Worm (Caenorhabditis elegans) whole organism, late embryonic: Measurements from ENCODE around the gene Y41E3.8.

Experiments used
- C08G9.2 ChIP-seq: sonication (generic microtip); optimal IDR thresholded peaks from 2 replicates; lab custom pipeline; 2016; ENCODE audit warnings: mild to moderate bottlenecking, missing genetic modification characterization, moderate library complexity, missing compliant biosample characterization
- F13H6.1 ChIP-seq: sonication (generic microtip); optimal IDR thresholded peaks from 2 replicates; lab custom pipeline; 2016; ENCODE audit warnings: missing genetic modification characterization, missing compliant biosample characterization
- K02D7.2 ChIP-seq: sonication (generic microtip); optimal IDR thresholded peaks from 2 replicates; lab custom pipeline; 2017; ENCODE audit warnings: mild to moderate bottlenecking, missing genetic modification characterization, missing compliant biosample characterization
- K09A11.1 ChIP-seq: sonication (generic microtip); optimal IDR thresholded peaks from 2 replicates; lab custom pipeline; 2017; ENCODE audit warnings: antibody characterized with exemption, mild to moderate bottlenecking, missing genetic modification characterization, missing compliant biosample characterization; ENCODE audit not compliant: insufficient read depth
- T23F11.4 ChIP-seq: fragments of 200-800 bp; sonication (Bioruptor generic); optimal IDR thresholded peaks from 2 replicates; lab custom pipeline; 2018; ENCODE audit warnings: mild to moderate bottlenecking, missing genetic modification characterization, missing compliant biosample characterization
- ama-1 ChIP-seq: fragments of 150-350 bp; optimal IDR thresholded peaks from 2 replicates; lab custom pipeline; 2014
- ceh-14 ChIP-seq: sonication (generic microtip); optimal IDR thresholded peaks from 2 replicates; lab custom pipeline; 2016; ENCODE audit warnings: missing genotype, missing genetic modification characterization, missing compliant biosample characterization
- ceh-2 ChIP-seq: sonication (generic microtip); optimal IDR thresholded peaks from 2 replicates; lab custom pipeline; 2016; ENCODE audit warnings: missing genotype, missing genetic modification characterization, missing compliant biosample characterization
- ceh-22 ChIP-seq: sonication (generic microtip); optimal IDR thresholded peaks from 2 replicates; lab custom pipeline; 2017; ENCODE audit warnings: missing biosample characterization, missing genetic modification characterization
- ceh-24 ChIP-seq: sonication (generic microtip); optimal IDR thresholded peaks from 2 replicates; lab custom pipeline; 2016; ENCODE audit warnings: mild to moderate bottlenecking, missing genetic modification characterization, missing compliant biosample characterization
- ceh-31 ChIP-seq: sonication (generic microtip); optimal IDR thresholded peaks from 2 replicates; lab custom pipeline; 2016; ENCODE audit warnings: missing genetic modification characterization, missing compliant biosample characterization
- ceh-6 ChIP-seq: fragments of 200-800 bp; sonication (Bioruptor generic); optimal IDR thresholded peaks from 2 replicates; lab custom pipeline; 2018; ENCODE audit warnings: mild to moderate bottlenecking, missing genetic modification characterization, missing compliant biosample characterization
- che-1 ChIP-seq: sonication (generic microtip); optimal IDR thresholded peaks from 2 replicates; lab custom pipeline; 2016; ENCODE audit warnings: mild to moderate bottlenecking, missing genetic modification characterization, missing compliant biosample characterization
- dmd-4 ChIP-seq: sonication (generic microtip); optimal IDR thresholded peaks from 2 replicates; lab custom pipeline; 2016; ENCODE audit warnings: borderline replicate concordance, missing genetic modification characterization, missing compliant biosample characterization
- elt-4 ChIP-seq: sonication (generic microtip); optimal IDR thresholded peaks from 2 replicates; lab custom pipeline; 2016; ENCODE audit warnings: missing genetic modification characterization, missing compliant biosample characterization
- ets-4 ChIP-seq: sonication (generic microtip); optimal IDR thresholded peaks from 2 replicates; lab custom pipeline; 2016; ENCODE audit warnings: missing genetic modification characterization, missing compliant biosample characterization
- eyg-1 ChIP-seq: sonication (generic microtip); optimal IDR thresholded peaks from 2 replicates; lab custom pipeline; 2016; ENCODE audit warnings: missing genotype, missing genetic modification characterization, missing compliant biosample characterization
- fax-1 ChIP-seq: sonication (generic microtip); optimal IDR thresholded peaks from 2 replicates; lab custom pipeline; 2016; ENCODE audit warnings: missing genotype, missing genetic modification characterization, missing compliant biosample characterization
- fkh-10 ChIP-seq: fragments of 150-350 bp; optimal IDR thresholded peaks from 2 replicates; lab custom pipeline; 2014; ENCODE audit warnings: missing biosample characterization, missing genetic modification reagents, missing genetic modification characterization
- fkh-6 ChIP-seq: sonication (generic microtip); optimal IDR thresholded peaks from 2 replicates; lab custom pipeline; 2016; ENCODE audit warnings: missing genetic modification characterization, missing compliant biosample characterization
- gmeb-2 ChIP-seq: sonication (generic microtip); optimal IDR thresholded peaks from 2 replicates; lab custom pipeline; 2016; ENCODE audit warnings: missing genetic modification characterization, inconsistent platforms, missing compliant biosample characterization
- hlh-6 ChIP-seq: sonication (generic microtip); optimal IDR thresholded peaks from 2 replicates; lab custom pipeline; 2016; ENCODE audit warnings: missing genotype, missing genetic modification characterization, missing compliant biosample characterization
- mec-3 ChIP-seq: sonication (generic microtip); optimal IDR thresholded peaks from 2 replicates; lab custom pipeline; 2016; ENCODE audit warnings: borderline replicate concordance, missing genetic modification characterization, missing compliant biosample characterization
- nfya-1 ChIP-seq: sonication (generic microtip); optimal IDR thresholded peaks from 2 replicates; lab custom pipeline; 2017; ENCODE audit warnings: missing genetic modification characterization, mild to moderate bottlenecking, missing compliant biosample characterization, antibody characterized with exemption, moderate library complexity
- nhr-232 ChIP-seq: sonication (generic microtip); optimal IDR thresholded peaks from 2 replicates; lab custom pipeline; 2016; ENCODE audit warnings: missing genetic modification characterization, missing compliant biosample characterization
- npax-4 ChIP-seq: sonication (generic microtip); optimal IDR thresholded peaks from 2 replicates; lab custom pipeline; 2016; ENCODE audit warnings: missing genetic modification characterization, missing compliant biosample characterization
- pag-3 ChIP-seq: sonication (generic microtip); optimal IDR thresholded peaks from 2 replicates; lab custom pipeline; 2016; ENCODE audit warnings: missing compliant biosample characterization, missing genetic modification characterization, borderline replicate concordance
- pha-2 ChIP-seq: sonication (generic microtip); optimal IDR thresholded peaks from 2 replicates; lab custom pipeline; 2017; ENCODE audit warnings: mild to moderate bottlenecking, missing genetic modification characterization, missing compliant biosample characterization
- pros-1 ChIP-seq: fragments of 150-350 bp; optimal IDR thresholded peaks from 2 replicates; lab custom pipeline; 2014; ENCODE audit warnings: missing biosample characterization, missing genetic modification reagents, missing genetic modification characterization
- ref-2 ChIP-seq: sonication (generic microtip); optimal IDR thresholded peaks from 2 replicates; lab custom pipeline; 2016; ENCODE audit warnings: missing genetic modification characterization, missing compliant biosample characterization
- rnt-1 ChIP-seq: sonication (generic microtip); optimal IDR thresholded peaks from 2 replicates; lab custom pipeline; 2016; ENCODE audit warnings: missing genetic modification characterization, missing compliant biosample characterization
- sdc-2 ChIP-seq: sonication (generic microtip); optimal IDR thresholded peaks from 2 replicates; lab custom pipeline; 2016; ENCODE audit warnings: missing genotype, missing genetic modification characterization, missing compliant biosample characterization
- sox-4 ChIP-seq: sonication (generic microtip); optimal IDR thresholded peaks from 2 replicates; lab custom pipeline; 2017; ENCODE audit warnings: mild to moderate bottlenecking, missing genetic modification characterization, inconsistent platforms, missing compliant biosample characterization
- tbx-2 ChIP-seq: sonication (generic microtip); optimal IDR thresholded peaks from 2 replicates; lab custom pipeline; 2016; ENCODE audit warnings: missing genetic modification characterization, missing compliant biosample characterization
- tbx-7 ChIP-seq: sonication (generic microtip); optimal IDR thresholded peaks from 2 replicates; lab custom pipeline; 2016; ENCODE audit warnings: missing genotype, missing genetic modification characterization, missing compliant biosample characterization
- unc-3 ChIP-seq, 2 experiments: fragments of 200-800 bp in 1 of 2; sonication (Bioruptor generic) in 1 of 2; sonication (generic microtip) in 1 of 2; conservative IDR thresholded peaks in 1 of 2; optimal IDR thresholded peaks in 1 of 2; 2 replicates each; pipeline versions ENCODE4 v1.3.6 to Lab custom; 2016 to 2022; ENCODE audit warnings: missing compliant biosample characterization in 2 of 2, missing genetic modification characterization in 2 of 2, missing genetic modification reagents in 1 of 2
- unc-86 ChIP-seq: sonication (generic microtip); optimal IDR thresholded peaks from 2 replicates; lab custom pipeline; 2016; ENCODE audit warnings: missing genetic modification characterization, missing compliant biosample characterization
- zip-5 ChIP-seq: sonication (generic microtip); optimal IDR thresholded peaks from 2 replicates; lab custom pipeline; 2016; ENCODE audit warnings: missing genetic modification characterization, missing compliant biosample characterization
- ztf-16 ChIP-seq: sonication (generic microtip); optimal IDR thresholded peaks from 2 replicates; lab custom pipeline; 2017; ENCODE audit warnings: missing genetic modification characterization, missing compliant biosample characterization

The Y41E3.8 gene

DNA sequence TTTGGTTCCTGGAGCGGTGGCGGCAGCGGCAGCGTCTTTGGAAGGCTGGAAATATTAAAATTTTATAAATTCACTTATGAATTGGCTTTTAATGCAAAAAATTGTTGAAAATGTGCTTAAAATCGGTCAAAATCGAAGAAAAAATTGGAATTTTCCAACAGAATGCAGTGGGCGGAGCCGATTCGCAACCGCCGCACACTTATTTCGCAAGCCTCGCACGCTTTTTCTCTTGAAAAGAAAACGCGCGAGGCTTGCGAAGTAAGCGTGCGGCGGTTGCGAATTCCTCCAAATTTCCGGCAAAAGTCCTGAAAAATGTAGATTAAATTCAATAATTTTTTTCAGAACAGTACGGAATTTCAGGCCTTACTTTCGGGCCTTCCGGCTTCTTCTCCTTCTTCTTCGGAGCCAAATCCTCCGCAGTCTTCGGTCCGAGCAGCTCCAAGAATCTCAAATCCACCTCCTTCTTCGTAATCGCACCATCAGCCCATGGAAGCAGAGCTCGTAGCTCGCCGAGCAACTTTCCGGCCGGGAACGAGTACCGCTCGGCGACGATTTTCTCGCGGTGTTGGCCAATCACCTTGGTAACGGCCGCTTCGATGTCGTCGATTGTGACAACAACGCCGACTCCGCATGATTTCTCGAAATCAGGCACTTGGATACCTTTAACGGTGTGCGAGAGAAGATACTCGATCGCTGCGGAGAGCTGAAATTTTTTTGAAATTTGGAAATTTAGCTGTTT is 16.5 kb downstream of the Y41E3.8 start:
- TF ChIP-seq F13H6.1 (tag; lab: Kevin White, UChicago), result no peak
- no peak for TF ChIP-seq K02D7.2 (tag; lab: Kevin White, UChicago)
- TF ChIP-seq dmd-4, result no peak
- no peak for TF ChIP-seq che-1
- TF ChIP-seq unc-3 (GFP tag; conservative IDR thresholded peaks at IDR 0.05; lab: Robert Waterston, UW), result no peak
- TF ChIP-seq unc-3 (tag; optimal IDR thresholded peaks at IDR 0.05; lab: Kevin White, UChicago), result no peak
- no peak for TF ChIP-seq gmeb-2 (tag; lab: Kevin White, UChicago)
- TF ChIP-seq ceh-6, result no peak
- no peak for TF ChIP-seq tbx-2 (tag; lab: Kevin White, UChicago)
- no peak for TF ChIP-seq zip-5 (tag; lab: Kevin White, UChicago)
- no peak for TF ChIP-seq ets-4 (tag; lab: Kevin White, UChicago)
- TF ChIP-seq ceh-14 (tag; lab: Kevin White, UChicago), result no peak
- TF ChIP-seq fax-1, result no peak
- no peak for TF ChIP-seq npax-4 (tag; lab: Kevin White, UChicago)
- no peak for TF ChIP-seq nfya-1
- TF ChIP-seq sdc-2 (tag; lab: Kevin White, UChicago), result no peak
- no peak for TF ChIP-seq ztf-16 (tag; lab: Kevin White, UChicago)
- no peak for TF ChIP-seq C08G9.2 (tag; lab: Kevin White, UChicago)
- TF ChIP-seq, all 69 proteins: peak for 0

DNA sequence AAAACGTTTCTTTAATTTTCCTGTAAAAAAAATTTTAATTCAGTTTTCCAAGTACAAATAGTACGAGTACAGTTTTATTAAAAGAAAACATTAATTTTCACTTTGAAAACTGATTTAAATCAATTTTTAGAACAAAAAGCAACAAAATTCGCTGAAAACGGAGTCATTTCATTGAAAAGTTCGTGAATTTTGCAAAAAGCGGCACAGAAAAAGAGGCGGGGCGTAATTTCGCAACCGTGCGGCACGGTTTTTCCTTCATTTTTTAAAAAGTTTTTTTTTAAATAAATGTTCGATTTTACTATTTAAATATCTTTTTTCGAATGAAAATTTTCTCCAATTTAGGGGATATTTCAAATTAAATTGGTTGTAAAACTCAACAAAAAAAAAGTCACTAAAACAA is 17.6 kb downstream of the Y41E3.8 start:
- TF ChIP-seq ama-1 (lab: Kevin White, UChicago) (no peak), eyg-1 (tag; lab: Kevin White, UChicago) (no peak), mec-3 (tag; lab: Kevin White, UChicago) (no peak), C08G9.2 (tag; lab: Kevin White, UChicago) (no peak), rnt-1 (tag; lab: Kevin White, UChicago) (no peak), T23F11.4 (no peak), hlh-6 (tag; lab: Kevin White, UChicago) (no peak), nfya-1 (no peak), ztf-16 (tag; lab: Kevin White, UChicago) (no peak), K09A11.1 (no peak), ceh-22 (tag; lab: Kevin White, UChicago) (no peak), ets-4 (tag; lab: Kevin White, UChicago) (no peak), ceh-24 (tag; lab: Kevin White, UChicago) (no peak), tbx-7 (tag; lab: Kevin White, UChicago) (no peak), sox-4 (no peak)

DNA sequence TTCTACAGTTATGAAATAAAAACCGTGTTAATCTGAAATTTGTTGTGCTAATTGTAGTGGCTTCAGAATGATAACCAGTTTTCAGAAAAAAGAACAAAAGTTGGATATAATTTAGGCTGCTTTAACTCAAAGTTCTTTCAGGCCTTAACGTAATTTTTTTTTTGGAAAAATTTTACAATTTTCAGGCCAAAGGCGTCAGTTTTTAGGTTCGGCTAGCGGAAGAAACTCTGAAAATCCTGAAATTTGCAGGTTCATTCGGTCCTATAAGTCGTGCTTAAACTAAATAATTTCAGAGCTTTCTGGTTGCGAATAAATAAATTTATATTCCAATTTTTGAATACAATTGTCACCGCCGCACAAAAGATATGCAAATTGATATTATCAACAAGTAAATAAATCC is 20.6 kb downstream of the Y41E3.8 start:
- TF ChIP-seq nhr-232 (tag; lab: Kevin White, UChicago) (no peak), pag-3 (tag; lab: Kevin White, UChicago) (no peak), fkh-10 (no peak), F13H6.1 (tag; lab: Kevin White, UChicago) (no peak), ref-2 (no peak), ceh-2 (tag; lab: Kevin White, UChicago) (no peak), fax-1 (no peak), pha-2 (tag; lab: Kevin White, UChicago) (no peak), pros-1 (tag; lab: Kevin White, UChicago) (no peak), ceh-31 (tag; lab: Kevin White, UChicago) (no peak), fkh-6 (tag; lab: Kevin White, UChicago) (no peak), elt-4 (tag; lab: Kevin White, UChicago) (no peak), C08G9.2 (tag; lab: Kevin White, UChicago) (no peak), unc-86 (tag; lab: Kevin White, UChicago) (no peak), nfya-1 (no peak)
- TF ChIP-seq, all 69 proteins: peak for 0
